Worm (Caenorhabditis elegans) whole organism, late embryonic: ENCODE results near the gene chat-1.
A peak's percentile ranks its signal among the peaks of the same experiment; 100 is the strongest.

Source experiments
- C08G9.2 ChIP-seq: sonication (generic microtip); optimal IDR thresholded peaks from 2 replicates; lab custom pipeline; 2016; ENCODE audit warnings: mild to moderate bottlenecking, missing genetic modification characterization, moderate library complexity, missing compliant biosample characterization
- F13H6.1 ChIP-seq: sonication (generic microtip); optimal IDR thresholded peaks from 2 replicates; lab custom pipeline; 2016; ENCODE audit warnings: missing genetic modification characterization, missing compliant biosample characterization
- K02D7.2 ChIP-seq: sonication (generic microtip); optimal IDR thresholded peaks from 2 replicates; lab custom pipeline; 2017; ENCODE audit warnings: mild to moderate bottlenecking, missing genetic modification characterization, missing compliant biosample characterization
- T23F11.4 ChIP-seq: fragments of 200-800 bp; sonication (Bioruptor generic); optimal IDR thresholded peaks from 2 replicates; lab custom pipeline; 2018; ENCODE audit warnings: mild to moderate bottlenecking, missing genetic modification characterization, missing compliant biosample characterization
- Y22D7AL.16 ChIP-seq: sonication (generic microtip); optimal IDR thresholded peaks from 2 replicates; lab custom pipeline; 2016; ENCODE audit warnings: missing genetic modification characterization, missing compliant biosample characterization
- ceh-14 ChIP-seq: sonication (generic microtip); optimal IDR thresholded peaks from 2 replicates; lab custom pipeline; 2016; ENCODE audit warnings: missing genotype, missing genetic modification characterization, missing compliant biosample characterization
- ceh-31 ChIP-seq: sonication (generic microtip); optimal IDR thresholded peaks from 2 replicates; lab custom pipeline; 2016; ENCODE audit warnings: missing genetic modification characterization, missing compliant biosample characterization
- ceh-34 ChIP-seq: sonication (generic microtip); optimal IDR thresholded peaks from 2 replicates; lab custom pipeline; 2016; ENCODE audit warnings: mild to moderate bottlenecking, missing genetic modification characterization, missing compliant biosample characterization
- ceh-45 ChIP-seq: fragments of 200-800 bp; sonication (Bioruptor generic); IDR thresholded peaks from 2 replicates; pipeline ENCODE4 v1.3.6; 2022; ENCODE audit warnings: missing genetic modification reagents, missing genetic modification characterization, missing compliant biosample characterization
- ceh-6 ChIP-seq: fragments of 200-800 bp; sonication (Bioruptor generic); optimal IDR thresholded peaks from 2 replicates; lab custom pipeline; 2018; ENCODE audit warnings: mild to moderate bottlenecking, missing genetic modification characterization, missing compliant biosample characterization
- elt-2 ChIP-seq: sonication (generic microtip); optimal IDR thresholded peaks from 2 replicates; lab custom pipeline; 2016; ENCODE audit warnings: missing genetic modification reagents, missing genetic modification characterization, missing compliant biosample characterization
- elt-4 ChIP-seq: sonication (generic microtip); optimal IDR thresholded peaks from 2 replicates; lab custom pipeline; 2016; ENCODE audit warnings: missing genetic modification characterization, missing compliant biosample characterization
- eyg-1 ChIP-seq: sonication (generic microtip); optimal IDR thresholded peaks from 2 replicates; lab custom pipeline; 2016; ENCODE audit warnings: missing genotype, missing genetic modification characterization, missing compliant biosample characterization
- fax-1 ChIP-seq: sonication (generic microtip); optimal IDR thresholded peaks from 2 replicates; lab custom pipeline; 2016; ENCODE audit warnings: missing genotype, missing genetic modification characterization, missing compliant biosample characterization
- hlh-15 ChIP-seq: sonication (generic microtip); optimal IDR thresholded peaks from 2 replicates; lab custom pipeline; 2016; ENCODE audit warnings: missing genetic modification characterization, missing compliant biosample characterization
- hlh-30 ChIP-seq: sonication (generic microtip); optimal IDR thresholded peaks from 2 replicates; lab custom pipeline; 2017; ENCODE audit warnings: antibody characterized with exemption, missing genetic modification characterization, missing compliant biosample characterization; ENCODE audit not compliant: insufficient read depth
- hlh-6 ChIP-seq: sonication (generic microtip); optimal IDR thresholded peaks from 2 replicates; lab custom pipeline; 2016; ENCODE audit warnings: missing genotype, missing genetic modification characterization, missing compliant biosample characterization
- lim-6 ChIP-seq: sonication (generic microtip); optimal IDR thresholded peaks from 2 replicates; lab custom pipeline; 2016; ENCODE audit warnings: missing genetic modification characterization, missing compliant biosample characterization
- lin-11 ChIP-seq: fragments of 200-800 bp; sonication (Bioruptor generic); optimal IDR thresholded peaks from 2 replicates; lab custom pipeline; 2018; ENCODE audit warnings: mild to moderate bottlenecking, missing genetic modification characterization, missing compliant biosample characterization
- madf-2 ChIP-seq: sonication (generic microtip); optimal IDR thresholded peaks from 2 replicates; lab custom pipeline; 2017; ENCODE audit warnings: missing genetic modification characterization, missing compliant biosample characterization
- mec-3 ChIP-seq: sonication (generic microtip); optimal IDR thresholded peaks from 2 replicates; lab custom pipeline; 2016; ENCODE audit warnings: borderline replicate concordance, missing genetic modification characterization, missing compliant biosample characterization
- nfya-1 ChIP-seq: sonication (generic microtip); optimal IDR thresholded peaks from 2 replicates; lab custom pipeline; 2017; ENCODE audit warnings: missing genetic modification characterization, mild to moderate bottlenecking, missing compliant biosample characterization, antibody characterized with exemption, moderate library complexity
- nhr-11 ChIP-seq: fragments of 150-350 bp; optimal IDR thresholded peaks from 2 replicates; lab custom pipeline; 2014; ENCODE audit warnings: missing biosample characterization, missing genetic modification characterization
- nhr-232 ChIP-seq: sonication (generic microtip); optimal IDR thresholded peaks from 2 replicates; lab custom pipeline; 2016; ENCODE audit warnings: missing genetic modification characterization, missing compliant biosample characterization
- npax-4 ChIP-seq: sonication (generic microtip); optimal IDR thresholded peaks from 2 replicates; lab custom pipeline; 2016; ENCODE audit warnings: missing genetic modification characterization, missing compliant biosample characterization
- pag-3 ChIP-seq: sonication (generic microtip); optimal IDR thresholded peaks from 2 replicates; lab custom pipeline; 2016; ENCODE audit warnings: missing compliant biosample characterization, missing genetic modification characterization, borderline replicate concordance
- pax-1 ChIP-seq: fragments of 150-350 bp; optimal IDR thresholded peaks from 2 replicates; lab custom pipeline; 2014; ENCODE audit warnings: missing biosample characterization, missing genetic modification characterization
- pha-2 ChIP-seq: sonication (generic microtip); optimal IDR thresholded peaks from 2 replicates; lab custom pipeline; 2017; ENCODE audit warnings: mild to moderate bottlenecking, missing genetic modification characterization, missing compliant biosample characterization
- pqm-1 ChIP-seq: sonication (generic microtip); optimal IDR thresholded peaks from 2 replicates; lab custom pipeline; 2016; ENCODE audit warnings: missing genetic modification characterization, missing compliant biosample characterization
- rnt-1 ChIP-seq: sonication (generic microtip); optimal IDR thresholded peaks from 2 replicates; lab custom pipeline; 2016; ENCODE audit warnings: missing genetic modification characterization, missing compliant biosample characterization
- sox-2 ChIP-seq: fragments of 200-800 bp; sonication (Bioruptor generic); IDR thresholded peaks from 2 replicates; pipeline ENCODE4 v1.3.6; 2022; ENCODE audit warnings: missing genetic modification reagents, missing genetic modification characterization, missing compliant biosample characterization
- sox-4 ChIP-seq: sonication (generic microtip); optimal IDR thresholded peaks from 2 replicates; lab custom pipeline; 2017; ENCODE audit warnings: mild to moderate bottlenecking, missing genetic modification characterization, inconsistent platforms, missing compliant biosample characterization
- syd-9 ChIP-seq: sonication (generic microtip); optimal IDR thresholded peaks from 2 replicates; lab custom pipeline; 2016; ENCODE audit warnings: mild to moderate bottlenecking, missing genetic modification characterization, moderate library complexity, missing compliant biosample characterization
- tbx-2 ChIP-seq: sonication (generic microtip); optimal IDR thresholded peaks from 2 replicates; lab custom pipeline; 2016; ENCODE audit warnings: missing genetic modification characterization, missing compliant biosample characterization
- tbx-7 ChIP-seq: sonication (generic microtip); optimal IDR thresholded peaks from 2 replicates; lab custom pipeline; 2016; ENCODE audit warnings: missing genotype, missing genetic modification characterization, missing compliant biosample characterization
- ttx-3 ChIP-seq: sonication (generic microtip); optimal IDR thresholded peaks from 2 replicates; lab custom pipeline; 2016; ENCODE audit warnings: missing genetic modification reagents, missing genetic modification characterization, missing compliant biosample characterization
- unc-3 ChIP-seq, 2 experiments: fragments of 200-800 bp in 1 of 2; sonication (Bioruptor generic) in 1 of 2; sonication (generic microtip) in 1 of 2; conservative IDR thresholded peaks in 1 of 2; optimal IDR thresholded peaks in 1 of 2; 2 replicates each; pipeline versions ENCODE4 v1.3.6 to Lab custom; 2016 to 2022; ENCODE audit warnings: missing compliant biosample characterization in 2 of 2, missing genetic modification characterization in 2 of 2, missing genetic modification reagents in 1 of 2
- unc-42 ChIP-seq: sonication (generic microtip); optimal IDR thresholded peaks from 2 replicates; lab custom pipeline; 2016; ENCODE audit warnings: missing genotype, missing genetic modification characterization, missing compliant biosample characterization
- unc-86 ChIP-seq: sonication (generic microtip); optimal IDR thresholded peaks from 2 replicates; lab custom pipeline; 2016; ENCODE audit warnings: missing genetic modification characterization, missing compliant biosample characterization
- ztf-16 ChIP-seq: sonication (generic microtip); optimal IDR thresholded peaks from 2 replicates; lab custom pipeline; 2017; ENCODE audit warnings: missing genetic modification characterization, missing compliant biosample characterization

Gene chat-1

DNA sequence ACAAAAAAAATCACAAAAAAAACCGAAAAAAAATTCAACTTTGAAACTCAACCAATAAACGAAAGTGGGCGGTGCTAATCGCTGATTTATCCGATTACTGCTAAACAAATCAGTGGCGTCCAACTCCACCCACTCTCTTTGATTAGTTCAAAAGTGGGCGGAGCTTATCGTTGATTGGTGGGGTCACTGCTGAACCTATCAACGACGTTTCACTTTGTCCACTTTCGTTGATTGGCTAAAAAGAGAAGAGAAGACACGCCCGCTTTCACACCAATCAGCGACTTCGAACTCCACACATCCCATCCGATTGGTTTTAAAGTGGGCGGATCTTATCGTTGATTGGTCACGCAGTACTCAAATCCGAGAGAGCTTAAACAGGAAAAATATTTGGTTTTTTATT is 23.2 kb upstream of the chat-1 start:
- no peak for TF ChIP-seq lim-6 (tag; lab: Kevin White, UChicago)
- peak; percentile 99 for TF ChIP-seq nfya-1 (tag; lab: Kevin White, UChicago)
- TF ChIP-seq, all 69 proteins: peak for 1

DNA sequence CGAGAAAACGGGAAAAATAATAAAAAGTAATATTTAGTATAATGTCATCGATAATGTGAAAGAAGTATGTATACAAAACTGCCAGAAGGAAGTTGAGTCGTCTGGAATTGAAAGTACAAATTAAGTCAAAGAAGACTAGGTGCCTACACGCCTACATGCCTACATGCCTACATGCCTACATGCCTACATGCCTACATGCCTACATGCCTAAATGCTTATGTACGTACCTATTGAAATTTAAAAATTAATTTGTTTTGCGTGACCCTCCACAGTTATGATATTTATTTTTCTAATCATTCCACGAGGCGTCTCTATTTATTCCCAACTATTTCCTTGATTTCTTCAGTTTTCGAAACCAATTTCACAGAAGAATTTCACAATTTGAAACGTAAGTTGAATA is 17.2 kb upstream of the chat-1 start, which contains the start of the genes str-185 and R08C7.5:
TSS of gene str-185 (minus strand) at position 101 of the 400 bp plus-strand sequence.
TSS of gene R08C7.5 (plus strand) at position 329 of the 400 bp plus-strand sequence.
- TF ChIP-seq Y22D7AL.16 (tag; lab: Kevin White, UChicago) (no peak), ceh-45 (no peak), ztf-16 (tag; lab: Kevin White, UChicago) (no peak), F13H6.1 (tag; lab: Kevin White, UChicago) (no peak), ceh-31 (tag; lab: Kevin White, UChicago) (no peak), ttx-3 (tag; lab: Kevin White, UChicago) (no peak), pqm-1 (no peak), T23F11.4 (no peak), lin-11 (no peak)

DNA sequence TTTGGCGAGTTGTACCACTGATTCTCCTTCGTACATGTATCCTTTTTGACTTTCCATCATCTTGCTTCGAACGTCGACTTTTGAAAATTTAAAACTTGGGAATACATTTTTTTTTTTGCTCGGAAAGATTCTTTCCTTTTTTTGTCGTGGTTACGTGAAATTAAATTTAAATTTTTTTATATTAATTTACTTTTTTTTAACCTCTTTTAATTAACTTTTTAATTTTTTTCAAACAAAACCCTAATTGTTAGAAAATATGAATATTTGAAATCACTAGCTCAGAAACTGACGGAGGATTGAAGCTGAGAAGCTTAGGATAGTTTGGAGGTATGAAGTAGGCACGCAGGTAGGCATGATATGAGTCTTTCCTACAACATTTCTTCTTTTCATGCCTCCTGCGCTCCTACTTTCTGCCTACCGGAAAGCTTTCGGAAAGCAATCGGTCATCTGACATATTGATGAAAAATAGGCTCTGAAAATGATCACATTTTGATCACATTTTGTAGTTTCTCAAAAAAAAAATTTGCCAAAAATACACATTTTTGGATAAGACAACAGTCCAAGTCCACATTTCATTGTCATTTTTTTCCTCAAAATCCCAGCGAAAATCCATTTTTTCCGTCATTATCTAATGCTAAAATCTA is 12.6 kb upstream of the chat-1 start, which contains the start of the genes R08C7.8 and R08C7.4:
TSS of gene R08C7.8 (minus strand) at position 101 of the 644 bp plus-strand sequence.
TSS of gene R08C7.4 (plus strand) at position 594 of the 644 bp plus-strand sequence.
- TF ChIP-seq nfya-1 (tag; lab: Kevin White, UChicago) (no peak), ceh-34 (no peak), unc-86 (no peak), pag-3 (no peak), C08G9.2 (no peak), sox-2 (no peak), fax-1 (no peak), K02D7.2 (tag; lab: Kevin White, UChicago) (no peak), npax-4 (no peak), unc-42 (no peak), ceh-14 (no peak), nhr-232 (tag; lab: Kevin White, UChicago) (no peak), nhr-11 (tag; lab: Kevin White, UChicago) (no peak), hlh-30 (tag; lab: Kevin White, UChicago) (no peak), rnt-1 (no peak), tbx-7 (tag; lab: Kevin White, UChicago) (no peak), sox-4 (tag; lab: Kevin White, UChicago) (no peak), ttx-3 (tag; lab: Kevin White, UChicago) (no peak), madf-2 (tag; lab: Kevin White, UChicago) (no peak)

DNA sequence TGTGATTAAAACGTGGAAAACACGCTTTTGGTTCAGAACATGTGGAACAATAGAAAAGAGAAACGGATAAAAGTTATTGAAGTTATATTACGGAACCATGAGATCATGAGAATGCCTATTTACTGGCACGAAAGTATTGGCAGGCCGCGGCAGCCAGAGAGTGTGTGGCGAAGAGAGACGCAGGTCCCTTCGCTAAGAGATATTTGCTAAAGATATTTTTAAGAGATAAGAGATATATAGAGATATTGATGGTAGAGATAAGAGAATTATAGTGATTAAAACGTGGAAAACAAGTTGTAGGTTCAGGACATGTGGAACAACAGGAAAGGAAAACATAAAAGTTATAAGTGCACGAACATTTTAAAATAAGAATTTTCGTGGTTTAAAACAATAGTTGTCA is 9.3 kb upstream of the chat-1 start:
- no peak for TF ChIP-seq hlh-6
- TF ChIP-seq syd-9, result no peak
- no peak for TF ChIP-seq unc-3 (GFP tag; conservative IDR thresholded peaks at IDR 0.05; lab: Robert Waterston, UW)
- no peak for TF ChIP-seq unc-3 (tag; optimal IDR thresholded peaks at IDR 0.05; lab: Kevin White, UChicago)
- no peak for TF ChIP-seq ceh-34
- no peak for TF ChIP-seq nhr-11 (tag; lab: Kevin White, UChicago)
- no peak for TF ChIP-seq elt-4 (tag; lab: Kevin White, UChicago)
- no peak for TF ChIP-seq elt-2
- TF ChIP-seq mec-3 (tag; lab: Kevin White, UChicago), result no peak
- no peak for TF ChIP-seq hlh-15 (tag; lab: Kevin White, UChicago)

DNA sequence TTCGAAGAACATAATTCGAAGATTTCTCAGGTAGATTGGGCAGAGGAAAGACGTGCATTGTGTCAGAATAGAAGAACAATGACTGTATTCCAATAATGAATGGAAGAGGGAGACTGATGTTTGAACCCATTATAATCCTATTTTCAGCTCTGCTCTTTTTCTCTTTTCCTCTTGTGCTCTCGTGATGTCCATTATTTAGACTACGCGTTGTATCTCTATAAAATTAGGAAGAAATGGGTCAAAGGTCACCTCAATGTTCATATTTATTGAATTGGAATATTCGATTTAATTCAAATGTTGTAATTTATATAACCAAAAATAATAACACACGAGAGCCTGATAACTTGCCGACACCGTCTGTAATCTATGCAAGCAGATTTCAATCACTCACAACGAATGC is 7.9 kb upstream of the chat-1 start, which contains the start of gene fbxb-74:
TSS of gene fbxb-74 (minus strand) at position 101 of the 400 bp plus-strand sequence.
- TF ChIP-seq lin-11 (no peak), sox-2 (no peak), elt-4 (tag; lab: Kevin White, UChicago) (no peak), eyg-1 (tag; lab: Kevin White, UChicago) (no peak), K02D7.2 (tag; lab: Kevin White, UChicago) (no peak), ceh-6 (GFP tag; lab: Kevin White, UChicago) (no peak), elt-2 (no peak), pax-1 (tag; lab: Kevin White, UChicago) (no peak), pha-2 (tag; lab: Kevin White, UChicago) (no peak), tbx-2 (tag; lab: Kevin White, UChicago) (no peak), pag-3 (no peak), C08G9.2 (no peak)
